Fruit fly (Drosophila melanogaster) whole organism, embryonic: Measurements from ENCODE around the gene CG15208.

Experiments
- Antp ChIP-seq: fragments of 200-800 bp; sonication (Bioruptor generic); optimal IDR thresholded peaks from 3 replicates; lab custom pipeline; 2016; ENCODE audit warnings: missing biosample characterization, missing genetic modification characterization
- Asciz ChIP-seq: fragments of 200-800 bp; sonication (Bioruptor generic); optimal IDR thresholded peaks from 2 replicates; lab custom pipeline; 2017; ENCODE audit warnings: missing biosample characterization, mild to moderate bottlenecking, missing genetic modification characterization, missing genetic modification reagents
- B-H2 ChIP-seq: fragments of 200-800 bp; sonication (Bioruptor generic); optimal IDR thresholded peaks from 2 replicates; lab custom pipeline; 2018; ENCODE audit warnings: missing biosample characterization, mild to moderate bottlenecking, missing genetic modification characterization
- Blimp-1 ChIP-seq: fragments of 200-800 bp; sonication (Bioruptor generic); optimal IDR thresholded peaks from 3 replicates; lab custom pipeline; 2018; ENCODE audit warnings: missing biosample characterization, missing genetic modification characterization, mild to moderate bottlenecking, moderate library complexity, missing genetic modification reagents
- Bteb2 ChIP-seq: fragments of 200-800 bp; sonication (Bioruptor generic); optimal IDR thresholded peaks from 2 replicates; lab custom pipeline; 2016; ENCODE audit warnings: missing biosample characterization, missing genetic modification characterization
- CG10267 ChIP-seq: fragments of 200-800 bp; sonication (Bioruptor generic); optimal IDR thresholded peaks from 2 replicates; lab custom pipeline; 2018; ENCODE audit warnings: missing biosample characterization, mild to moderate bottlenecking, missing genetic modification characterization, moderate library complexity
- CG12104 ChIP-seq: fragments of 200-800 bp; sonication (Bioruptor generic); optimal IDR thresholded peaks from 3 replicates; lab custom pipeline; 2016; ENCODE audit warnings: missing biosample characterization, missing genetic modification characterization
- CG13123 ChIP-seq: fragments of 200-800 bp; sonication (Bioruptor generic); optimal IDR thresholded peaks from 2 replicates; lab custom pipeline; 2016; ENCODE audit warnings: missing biosample characterization, missing genetic modification characterization
- CG14667 ChIP-seq: fragments of 200-800 bp; sonication (Bioruptor generic); IDR thresholded peaks from 2 replicates; pipeline ENCODE4 v1.3.6; 2022; ENCODE audit warnings: missing biosample characterization, missing genetic modification characterization
- CG18011 ChIP-seq: fragments of 200-800 bp; sonication (Bioruptor generic); optimal IDR thresholded peaks from 2 replicates; lab custom pipeline; 2017; ENCODE audit warnings: missing biosample characterization, missing genetic modification characterization, mild to moderate bottlenecking, moderate library complexity, missing genotype
- CG18599 ChIP-seq: fragments of 200-800 bp; sonication (Bioruptor generic); optimal IDR thresholded peaks from 3 replicates; lab custom pipeline; 2017; ENCODE audit warnings: missing biosample characterization, missing genetic modification characterization, mild to moderate bottlenecking, moderate library complexity, missing genetic modification reagents
- CG18619 ChIP-seq: fragments of 200-800 bp; sonication (Bioruptor generic); optimal IDR thresholded peaks from 3 replicates; lab custom pipeline; 2017; ENCODE audit warnings: missing biosample characterization, mild to moderate bottlenecking, missing genetic modification characterization
- CG2129 ChIP-seq: fragments of 200-800 bp; sonication (Bioruptor generic); IDR thresholded peaks from 2 replicates; pipeline ENCODE4 v1.3.6; 2022; ENCODE audit warnings: missing biosample characterization, missing genetic modification characterization; ENCODE audit not compliant: partially characterized antibody
- CG2889 ChIP-seq: fragments of 200-800 bp; sonication (Bioruptor generic); IDR thresholded peaks from 3 replicates; pipeline ENCODE4 v1.3.6; 2022; ENCODE audit warnings: missing biosample characterization, missing genetic modification characterization
- CG33557 ChIP-seq: fragments of 200-800 bp; sonication (Bioruptor generic); optimal IDR thresholded peaks from 2 replicates; lab custom pipeline; 2019; ENCODE audit warnings: missing biosample characterization, mild to moderate bottlenecking, missing genetic modification characterization, moderate library complexity
- CG3407 ChIP-seq: fragments of 200-800 bp; sonication (Bioruptor generic); optimal IDR thresholded peaks from 2 replicates; lab custom pipeline; 2018; ENCODE audit warnings: missing biosample characterization, mild to moderate bottlenecking, missing genetic modification characterization
- CG43689 ChIP-seq: fragments of 200-800 bp; sonication (Bioruptor generic); IDR thresholded peaks from 2 replicates; pipeline ENCODE4 v1.3.6; 2022; ENCODE audit warnings: missing biosample characterization, missing genetic modification characterization
- CG4854 ChIP-seq: fragments of 200-800 bp; sonication (Bioruptor generic); optimal IDR thresholded peaks from 2 replicates; lab custom pipeline; 2016; ENCODE audit warnings: missing biosample characterization, missing genetic modification characterization, inconsistent platforms
- CG5245 ChIP-seq: fragments of 200-800 bp; sonication (Bioruptor generic); optimal IDR thresholded peaks from 3 replicates; lab custom pipeline; 2016; ENCODE audit warnings: missing biosample characterization, missing genetic modification characterization
- CG9215 ChIP-seq: fragments of 200-800 bp; sonication (Bioruptor generic); IDR thresholded peaks from 2 replicates; pipeline ENCODE4 v1.3.6; 2022; ENCODE audit warnings: missing biosample characterization, missing genetic modification characterization
- CG9727 ChIP-seq: fragments of 200-800 bp; sonication (Bioruptor generic); optimal IDR thresholded peaks from 3 replicates; lab custom pipeline; 2017; ENCODE audit warnings: missing biosample characterization, mild to moderate bottlenecking, missing genetic modification characterization
- CrebB ChIP-seq: fragments of 200-800 bp; sonication (Bioruptor generic); optimal IDR thresholded peaks from 3 replicates; lab custom pipeline; 2018; ENCODE audit warnings: missing biosample characterization, mild to moderate bottlenecking, missing genetic modification characterization
- D19A ChIP-seq: fragments of 200-800 bp; optimal IDR thresholded peaks from 3 replicates; lab custom pipeline; 2019; ENCODE audit warnings: missing biosample characterization, mild to moderate bottlenecking, missing genetic modification characterization, moderate library complexity
- Elba2 ChIP-seq: fragments of 200-800 bp; sonication (Bioruptor generic); optimal IDR thresholded peaks from 3 replicates; lab custom pipeline; 2016; ENCODE audit warnings: missing biosample characterization, missing genetic modification characterization
- Hsf ChIP-seq: fragments of 200-800 bp; sonication (Bioruptor generic); optimal IDR thresholded peaks from 3 replicates; lab custom pipeline; 2016; ENCODE audit warnings: missing biosample characterization, missing genetic modification characterization
- Nf-YC ChIP-seq: fragments of 200-800 bp; optimal IDR thresholded peaks from 3 replicates; lab custom pipeline; 2019; ENCODE audit warnings: missing biosample characterization, mild to moderate bottlenecking, missing genetic modification characterization, moderate library complexity
- Oli ChIP-seq: fragments of 200-800 bp; sonication (Bioruptor generic); optimal IDR thresholded peaks from 2 replicates; lab custom pipeline; 2018; ENCODE audit warnings: missing biosample characterization, mild to moderate bottlenecking, missing genetic modification characterization, moderate library complexity
- Sry-δ ChIP-seq: fragments of 200-800 bp; sonication (Bioruptor generic); optimal IDR thresholded peaks from 2 replicates; lab custom pipeline; 2016; ENCODE audit warnings: missing biosample characterization, missing genetic modification characterization
- cato ChIP-seq: fragments of 200-800 bp; sonication (Bioruptor generic); optimal IDR thresholded peaks from 2 replicates; lab custom pipeline; 2016; ENCODE audit warnings: missing biosample characterization, missing genetic modification characterization, borderline replicate concordance
- cg ChIP-seq: fragments of 200-800 bp; sonication (Bioruptor generic); optimal IDR thresholded peaks from 3 replicates; lab custom pipeline; 2019; ENCODE audit warnings: missing biosample characterization, mild to moderate bottlenecking, missing genetic modification characterization, moderate library complexity
- corto ChIP-seq: fragments of 200-800 bp; sonication (Bioruptor generic); optimal IDR thresholded peaks from 2 replicates; lab custom pipeline; 2016; ENCODE audit warnings: missing biosample characterization, mild to moderate bottlenecking, missing genetic modification characterization, moderate library complexity
- croc ChIP-seq: fragments of 200-800 bp; sonication (Bioruptor generic); conservative IDR thresholded peaks from 3 replicates; pipeline ENCODE4 v1.3.6; 2022; ENCODE audit warnings: missing biosample characterization, missing genetic modification characterization
- dati ChIP-seq: fragments of 200-800 bp; sonication (Bioruptor generic); IDR thresholded peaks from 2 replicates; pipeline ENCODE4 v1.3.6; 2022; ENCODE audit warnings: missing biosample characterization, missing genetic modification characterization
- ems ChIP-seq: fragments of 200-800 bp; sonication (Bioruptor generic); optimal IDR thresholded peaks from 3 replicates; lab custom pipeline; 2016; ENCODE audit warnings: missing biosample characterization, missing genetic modification characterization
- gt ChIP-seq: fragments of 200-800 bp; sonication (Bioruptor generic); IDR thresholded peaks from 2 replicates; pipeline ENCODE4 v1.3.6; 2022; ENCODE audit warnings: missing biosample characterization, missing genetic modification characterization
- kni ChIP-seq: fragments of 200-800 bp; sonication (Bioruptor generic); optimal IDR thresholded peaks from 3 replicates; lab custom pipeline; 2017; ENCODE audit warnings: mild to moderate bottlenecking, missing biosample characterization, missing genetic modification reagents, missing genetic modification characterization
- lov ChIP-seq, 2 experiments: fragments of 200-800 bp in 1 of 2; fragments of >200 bp in 1 of 2; sonication (Bioruptor generic) in 1 of 2; IDR thresholded peaks in 1 of 2; optimal IDR thresholded peaks in 1 of 2; 2 replicates in 1 of 2; 3 replicates in 1 of 2; pipeline versions ENCODE4 v1.3.6 to Lab custom; 2017 to 2022; ENCODE audit warnings: missing biosample characterization in 1 of 2, missing genetic modification characterization in 1 of 2
- mam ChIP-seq: fragments of 200-800 bp; sonication (Bioruptor generic); optimal IDR thresholded peaks from 3 replicates; lab custom pipeline; 2016; ENCODE audit warnings: missing biosample characterization, missing genetic modification characterization
- nerfin-1 ChIP-seq: fragments of 200-800 bp; sonication (Bioruptor generic); optimal IDR thresholded peaks from 3 replicates; lab custom pipeline; 2019; ENCODE audit warnings: missing biosample characterization, mild to moderate bottlenecking, missing genetic modification characterization, moderate library complexity
- oc ChIP-seq: fragments of 200-800 bp; sonication (Bioruptor generic); optimal IDR thresholded peaks from 2 replicates; lab custom pipeline; 2018; ENCODE audit warnings: missing biosample characterization, mild to moderate bottlenecking, missing genetic modification characterization, moderate library complexity
- p53 ChIP-seq: fragments of 200-800 bp; sonication (Bioruptor generic); optimal IDR thresholded peaks from 2 replicates; lab custom pipeline; 2016; ENCODE audit warnings: missing biosample characterization, missing genetic modification characterization
- pb ChIP-seq: fragments of 200-800 bp; sonication (Bioruptor generic); optimal IDR thresholded peaks from 3 replicates; lab custom pipeline; 2016; ENCODE audit warnings: missing biosample characterization, missing genetic modification characterization
- salm ChIP-seq: fragments of 200-800 bp; sonication (Bioruptor generic); optimal IDR thresholded peaks from 2 replicates; lab custom pipeline; 2018; ENCODE audit warnings: missing biosample characterization, mild to moderate bottlenecking, missing genetic modification characterization
- sc ChIP-seq, 3 experiments: fragments of >200 bp in 2 of 3; fragments of 200-800 bp in 1 of 3; sonication (Bioruptor generic) in 1 of 3; optimal IDR thresholded peaks; 2 replicates in 2 of 3; 3 replicates in 1 of 3; lab custom pipeline; 2017; ENCODE audit warnings: mild to moderate bottlenecking in 1 of 3, missing biosample characterization in 1 of 3, missing genetic modification characterization in 1 of 3, missing genetic modification reagents in 1 of 3
- schlank ChIP-seq: fragments of 200-800 bp; sonication (Bioruptor generic); optimal IDR thresholded peaks from 2 replicates; lab custom pipeline; 2018; ENCODE audit warnings: missing biosample characterization, mild to moderate bottlenecking, missing genetic modification characterization
- sisA ChIP-seq: fragments of 200-800 bp; sonication (Bioruptor generic); IDR thresholded peaks from 2 replicates; pipeline ENCODE4 v1.3.6; 2022; ENCODE audit warnings: missing biosample characterization, missing genetic modification characterization
- sr ChIP-seq: fragments of 200-800 bp; sonication (Bioruptor generic); IDR thresholded peaks from 3 replicates; pipeline ENCODE4 v1.3.6; 2022; ENCODE audit warnings: missing biosample characterization, missing genetic modification characterization
- unc-4 ChIP-seq: fragments of 200-800 bp; sonication (Bioruptor generic); IDR thresholded peaks from 2 replicates; pipeline ENCODE4 v1.3.6; 2022; ENCODE audit warnings: missing biosample characterization, missing genetic modification characterization; ENCODE audit not compliant: partially characterized antibody
- usp ChIP-seq: fragments of >200 bp; optimal IDR thresholded peaks from 2 replicates; lab custom pipeline; 2017; ENCODE audit warnings: missing biosample characterization, missing genetic modification characterization

Gene CG15208

DNA sequence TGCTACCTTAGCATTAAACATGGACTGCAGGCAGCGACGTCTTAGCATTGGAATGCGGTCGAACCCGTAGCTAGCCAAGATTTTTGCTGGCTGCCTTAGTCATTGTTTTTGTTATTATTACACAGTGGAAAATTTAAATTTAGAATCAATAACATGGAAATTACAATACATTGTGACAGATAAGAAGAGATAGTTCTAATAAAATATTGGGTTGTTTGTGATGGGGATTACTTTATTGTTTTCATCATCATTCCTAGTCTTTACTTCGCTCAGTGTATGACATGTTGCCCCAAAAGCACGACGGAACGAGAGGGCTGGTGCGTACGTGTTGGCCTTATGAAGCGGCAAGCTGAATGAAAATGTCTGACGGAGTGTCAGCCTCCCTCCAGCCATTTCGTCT lies 36.8 kb downstream of the CG15208 start (continued):
- TF ChIP-seq CG18599 (peak; percentile 84), D19A (peak; percentile 75), CG18619 (GFP tag; lab: Kevin White, UChicago) (peak; percentile 60), CG10267 (tag; lab: Kevin White, UChicago) (peak; percentile 74), pb (GFP tag; lab: Kevin White, UChicago) (peak; percentile 66), CG9215 (peak; percentile 51), sisA (peak; percentile 82), lov (optimal IDR thresholded peaks at IDR 0.05; lab: Kevin White, UChicago) (no peak), lov (GFP tag; IDR thresholded peaks at IDR 0.05; lab: Robert Waterston, UW) (peak; percentile 59; the same call in 1 of the 3 replicates), Asciz (GFP tag; lab: Kevin White, UChicago) (peak; percentile 78), schlank (tag; lab: Kevin White, UChicago) (peak; percentile 56), kni (GFP tag; lab: Kevin White, UChicago) (peak; percentile 73), p53 (GFP tag; lab: Kevin White, UChicago) (peak; percentile 39), Oli (peak; percentile 88), B-H2 (GFP tag; lab: Kevin White, UChicago) (no peak), CG2129 (GFP tag; lab: Robert Waterston, UW) (no peak), sc (optimal IDR thresholded peaks at IDR 0.05; lab: Kevin White, UChicago) (no peak), sc (GFP tag; optimal IDR thresholded peaks at IDR 0.05; lab: Kevin White, UChicago) (peak; percentile 16), CG33557 (GFP tag; lab: Kevin White, UChicago) (peak; percentile 49), Nf-YC (peak; percentile 79), CG12104 (peak; percentile 77), Bteb2 (GFP tag; lab: Kevin White, UChicago) (peak; percentile 72), ems (GFP tag; lab: Kevin White, UChicago) (peak; percentile 72), CG14667 (GFP tag; lab: Robert Waterston, UW) (peak; percentile 77), CG3407 (peak; percentile 67), corto (GFP tag; lab: Kevin White, UChicago) (no peak), Blimp-1 (GFP tag; lab: Kevin White, UChicago) (peak; percentile 77), Elba2 (GFP tag; lab: Kevin White, UChicago) (no peak), Antp (GFP tag; lab: Kevin White, UChicago) (peak; percentile 73), CG43689 (GFP tag; lab: Robert Waterston, UW) (peak; percentile 74), nerfin-1 (tag; lab: Kevin White, UChicago) (peak; percentile 82), CG18011 (GFP tag; lab: Kevin White, UChicago) (peak; percentile 8), Hsf (GFP tag; lab: Kevin White, UChicago) (peak; percentile 80), croc (GFP tag; lab: Robert Waterston, UW) (peak; percentile 60; the same call in 2 of the 3 replicates), sr (peak; percentile 58; the same call in 1 of the 3 replicates), CG4854 (peak; percentile 59), oc (tag; lab: Kevin White, UChicago) (peak; percentile 89), gt (peak; percentile 63; the same call in 1 of the 2 replicates), CG13123 (GFP tag; lab: Kevin White, UChicago) (peak; percentile 64), CG5245 (GFP tag; lab: Kevin White, UChicago) (peak; percentile 73), salm (tag; lab: Kevin White, UChicago) (peak; percentile 83), mam (GFP tag; lab: Kevin White, UChicago) (peak; percentile 75), CG2889 (peak; percentile 52; the same call in 1 of the 3 replicates), cato (GFP tag; lab: Kevin White, UChicago) (peak; percentile 58), usp (GFP tag; lab: Kevin White, UChicago) (no peak), CG9727 (peak; percentile 78), CrebB (tag; lab: Kevin White, UChicago) (peak; percentile 82), cg (GFP tag; lab: Kevin White, UChicago) (no peak), dati (GFP tag; lab: Robert Waterston, UW) (peak; percentile 65), unc-4 (GFP tag; lab: Robert Waterston, UW) (no peak), Sry-δ (GFP tag; lab: Kevin White, UChicago) (peak; percentile 41)
